In the genomic region with DNA sequence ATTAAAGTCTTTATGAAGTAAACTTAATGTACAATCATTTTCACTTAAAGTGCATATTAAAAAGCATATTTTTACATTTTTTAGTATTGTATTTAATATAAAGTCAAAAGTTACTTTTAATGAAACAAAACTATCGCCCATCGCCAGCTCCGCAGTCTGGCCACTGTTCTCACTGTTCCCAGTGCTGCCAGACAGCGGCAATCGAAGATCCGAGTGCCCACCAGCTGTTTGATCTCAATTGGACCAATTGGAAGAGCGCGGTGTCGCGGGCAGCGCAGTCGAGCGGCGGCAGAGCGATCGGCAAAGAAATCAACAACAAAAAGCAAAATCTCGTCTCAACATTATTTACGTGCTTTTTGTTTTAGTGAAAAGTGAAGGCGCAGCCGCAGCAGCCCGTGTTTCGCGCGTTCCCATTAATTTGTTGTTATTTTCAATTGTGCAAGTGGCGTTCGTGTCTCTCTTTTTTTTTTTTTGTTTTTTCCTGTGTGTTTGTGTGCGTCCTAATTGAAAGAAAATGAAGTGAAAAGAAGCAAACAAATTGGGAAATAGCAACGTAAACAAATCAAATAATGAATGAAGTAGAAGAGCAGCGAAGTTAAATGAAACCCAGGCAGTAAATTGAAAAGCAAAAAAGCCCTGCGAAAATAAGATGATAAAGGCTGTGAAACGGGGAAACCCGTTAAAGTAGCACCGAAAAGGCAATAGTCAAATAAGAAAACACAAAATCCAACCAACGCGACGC, we compare ENCODE assay signal across 1 fruit fly cellular context.
TF ChIP-seq lines count a peak whose summit lies in the region.

TSS of gene rdgA (plus strand) at position 264 of the 742 bp plus-strand sequence.

TF ChIP-seq in whole organism, embryonic, 481 proteins besides CTCF, POLR2A, EP300 and RAD21 (continued from another document):
- TF ChIP-seq sc (optimal IDR thresholded peaks at IDR 0.05; lab: Kevin White, UChicago) (no peak), sc (GFP tag; optimal IDR thresholded peaks at IDR 0.05; lab: Kevin White, UChicago) (no peak), CG1529 (GFP tag; optimal IDR thresholded peaks at IDR 0.05; lab: Kevin White, UChicago) (no peak), CG8944 (GFP tag; optimal IDR thresholded peaks at IDR 0.05; lab: Kevin White, UChicago) (no peak), CG2202 (tag; optimal IDR thresholded peaks at IDR 0.05; lab: Kevin White, UChicago) (no peak), Awh (GFP tag; IDR thresholded peaks at IDR 0.05; lab: Robert Waterston, UW) (no peak), CG7745 (tag; optimal IDR thresholded peaks at IDR 0.05; lab: Kevin White, UChicago) (no peak), jing (GFP tag; optimal IDR thresholded peaks at IDR 0.05; lab: Kevin White, UChicago) (no peak), slbo (GFP tag; IDR thresholded peaks at IDR 0.05; lab: Robert Waterston, UW) (peak; percentile 82), CG12744 (GFP tag; optimal IDR thresholded peaks at IDR 0.05; lab: Kevin White, UChicago) (no peak), lov (optimal IDR thresholded peaks at IDR 0.05; lab: Kevin White, UChicago) (no peak), lov (GFP tag; IDR thresholded peaks at IDR 0.05; lab: Robert Waterston, UW) (no peak), CG3726 (GFP tag; IDR thresholded peaks at IDR 0.05; lab: Robert Waterston, UW) (no peak), CG12104 (GFP tag; optimal IDR thresholded peaks at IDR 0.05; lab: Kevin White, UChicago) (no peak), fd96Cb (tag; optimal IDR thresholded peaks at IDR 0.05; lab: Kevin White, UChicago) (no peak), Vsx1 (GFP tag; optimal IDR thresholded peaks at IDR 0.05; lab: Kevin White, UChicago) (no peak), CG17612 (GFP tag; IDR thresholded peaks at IDR 0.05; lab: Robert Waterston, UW) (no peak), wor (GFP tag; IDR thresholded peaks at IDR 0.05; lab: Robert Waterston, UW) (no peak), CG8281 (tag; optimal IDR thresholded peaks at IDR 0.05; lab: Kevin White, UChicago) (no peak), PHDP (tag; optimal IDR thresholded peaks at IDR 0.05; lab: Kevin White, UChicago) (no peak), Aef1 (GFP tag; IDR thresholded peaks at IDR 0.05; lab: Robert Waterston, UW) (peak; percentile 38; the same call in 1 of the 3 replicates), corto (GFP tag; optimal IDR thresholded peaks at IDR 0.05; lab: Kevin White, UChicago) (no peak), TFAM (GFP tag; optimal IDR thresholded peaks at IDR 0.05; lab: Kevin White, UChicago) (no peak), Xrp1 (GFP tag; IDR thresholded peaks at IDR 0.05; lab: Robert Waterston, UW) (peak; percentile 34; the same call in 1 of the 2 replicates), HLHmδ (GFP tag; optimal IDR thresholded peaks at IDR 0.05; lab: Kevin White, UChicago) (no peak), tap (tag; optimal IDR thresholded peaks at IDR 0.05; lab: Kevin White, UChicago) (no peak), Camta (GFP tag; optimal IDR thresholded peaks at IDR 0.05; lab: Kevin White, UChicago) (no peak), cato (GFP tag; optimal IDR thresholded peaks at IDR 0.05; lab: Kevin White, UChicago; ENCODE audit: borderline replicate concordance) (no peak), org-1 (GFP tag; optimal IDR thresholded peaks at IDR 0.05; lab: Kevin White, UChicago) (no peak), CG15011 (GFP tag; optimal IDR thresholded peaks at IDR 0.05; lab: Kevin White, UChicago) (no peak), CG8290 (GFP tag; optimal IDR thresholded peaks at IDR 0.05; lab: Kevin White, UChicago) (no peak), CG8290 (tag; optimal IDR thresholded peaks at IDR 0.05; lab: Kevin White, UChicago) (peak in 1 of 2 experiments; percentile 61), CG17359 (tag; optimal IDR thresholded peaks at IDR 0.05; lab: Kevin White, UChicago) (no peak), al (GFP tag; IDR thresholded peaks at IDR 0.05; lab: Robert Waterston, UW) (peak; percentile 35), CG13123 (GFP tag; optimal IDR thresholded peaks at IDR 0.05; lab: Kevin White, UChicago) (no peak), CG10462 (GFP tag; optimal IDR thresholded peaks at IDR 0.05; lab: Kevin White, UChicago) (no peak), HmgD (GFP tag; optimal IDR thresholded peaks at IDR 0.05; lab: Kevin White, UChicago) (no peak), CG15073 (GFP tag; optimal IDR thresholded peaks at IDR 0.05; lab: Kevin White, UChicago) (no peak), sim (GFP tag; IDR thresholded peaks at IDR 0.05; lab: Robert Waterston, UW) (no peak), Fer2 (tag; optimal IDR thresholded peaks at IDR 0.05; lab: Kevin White, UChicago) (no peak), ato (GFP tag; IDR thresholded peaks at IDR 0.05; lab: Robert Waterston, UW; ENCODE audit: partially characterized antibody) (0 out of 2 replicates have a peak, but pooled peaks have one; percentile 29), hkb (optimal IDR thresholded peaks at IDR 0.05; lab: Kevin White, UChicago) (no peak), hkb (GFP tag; IDR thresholded peaks at IDR 0.05; lab: Robert Waterston, UW) (no peak), nerfin-2 (GFP tag; IDR thresholded peaks at IDR 0.05; lab: Robert Waterston, UW; ENCODE audit: partially characterized antibody) (no peak), lilli (GFP tag; optimal IDR thresholded peaks at IDR 0.05; lab: Kevin White, UChicago) (peak; percentile 36), gcm (GFP tag; optimal IDR thresholded peaks at IDR 0.05; lab: Kevin White, UChicago) (no peak), HmgZ (tag; optimal IDR thresholded peaks at IDR 0.05; lab: Kevin White, UChicago) (no peak), CG3995 (GFP tag; optimal IDR thresholded peaks at IDR 0.05; lab: Kevin White, UChicago) (peak; percentile 21), mam (GFP tag; optimal IDR thresholded peaks at IDR 0.05; lab: Kevin White, UChicago) (peak; percentile 44), CG7372 (GFP tag; IDR thresholded peaks at IDR 0.05; lab: Robert Waterston, UW) (peak; percentile 29; the same call in 1 of the 2 replicates), CG17912 (GFP tag; optimal IDR thresholded peaks at IDR 0.05; lab: Kevin White, UChicago) (no peak), Med (GFP tag; lab: Kevin White, UChicago) (peak; percentile 80), CG8478 (optimal IDR thresholded peaks at IDR 0.05; lab: Kevin White, UChicago) (no peak), CG13287 (GFP tag; IDR thresholded peaks at IDR 0.05; lab: Robert Waterston, UW; ENCODE audit: partially characterized antibody) (peak; percentile 52), jumu (GFP tag; optimal IDR thresholded peaks at IDR 0.05; lab: Kevin White, UChicago) (no peak), Blimp-1 (GFP tag; optimal IDR thresholded peaks at IDR 0.05; lab: Kevin White, UChicago) (no peak), CG6813 (GFP tag; optimal IDR thresholded peaks at IDR 0.05; lab: Kevin White, UChicago) (no peak), D19A (tag; optimal IDR thresholded peaks at IDR 0.05; lab: Kevin White, UChicago) (no peak), onecut (GFP tag; IDR thresholded peaks at IDR 0.05; lab: Robert Waterston, UW) (no peak), Lpt (GFP tag; optimal IDR thresholded peaks at IDR 0.05; lab: Kevin White, UChicago) (no peak), run (tag; optimal IDR thresholded peaks at IDR 0.05; lab: Kevin White, UChicago) (no peak), CG18011 (GFP tag; optimal IDR thresholded peaks at IDR 0.05; lab: Kevin White, UChicago) (no peak), NFAT (GFP tag; IDR thresholded peaks at IDR 0.05; lab: Robert Waterston, UW) (no peak; the same call in 1 of the 2 replicates), CG15269 (tag; optimal IDR thresholded peaks at IDR 0.05; lab: Kevin White, UChicago) (peak; percentile 39), Jarid2 (GFP tag; optimal IDR thresholded peaks at IDR 0.05; lab: Kevin White, UChicago) (no peak), ara (GFP tag; IDR thresholded peaks at IDR 0.05; lab: Robert Waterston, UW) (0 out of 2 replicates have a peak, but pooled peaks have one; percentile 29), Fer1 (GFP tag; optimal IDR thresholded peaks at IDR 0.05; lab: Kevin White, UChicago) (no peak), CG34224 (GFP tag; IDR thresholded peaks at IDR 0.05; lab: Robert Waterston, UW; ENCODE audit: partially characterized antibody) (peak; percentile 44; the same call in 2 of the 3 replicates), CG12942 (GFP tag; optimal IDR thresholded peaks at IDR 0.05; lab: Kevin White, UChicago) (no peak), CG11247 (GFP tag; IDR thresholded peaks at IDR 0.05; lab: Robert Waterston, UW) (peak; percentile 57; the same call in 1 of the 2 replicates), CG13624 (GFP tag; optimal IDR thresholded peaks at IDR 0.05; lab: Kevin White, UChicago) (no peak), tio (GFP tag; optimal IDR thresholded peaks at IDR 0.05; lab: Kevin White, UChicago) (no peak), Six4 (GFP tag; optimal IDR thresholded peaks at IDR 0.05; lab: Kevin White, UChicago) (no peak), CG10979 (tag; optimal IDR thresholded peaks at IDR 0.05; lab: Kevin White, UChicago) (no peak), Dref (GFP tag; IDR thresholded peaks at IDR 0.05; lab: Robert Waterston, UW) (no peak; the same call in none of the 2 replicates), Hr3 (GFP tag; optimal IDR thresholded peaks at IDR 0.05; lab: Kevin White, UChicago) (peak; percentile 15), CG6854 (GFP tag; optimal IDR thresholded peaks at IDR 0.05; lab: Kevin White, UChicago) (no peak), CG4820 (GFP tag; optimal IDR thresholded peaks at IDR 0.05; lab: Kevin White, UChicago) (no peak), esg (GFP tag; conservative IDR thresholded peaks at IDR 0.05; lab: Robert Waterston, UW) (0 out of 2 replicates have a peak, but pooled peaks have one; percentile 9), CG14965 (GFP tag; optimal IDR thresholded peaks at IDR 0.05; lab: Kevin White, UChicago; ENCODE audit: borderline replicate concordance) (no peak), CG10431 (GFP tag; optimal IDR thresholded peaks at IDR 0.05; lab: Kevin White, UChicago) (no peak), CG18599 (GFP tag; optimal IDR thresholded peaks at IDR 0.05; lab: Kevin White, UChicago) (no peak), Meics (GFP tag; optimal IDR thresholded peaks at IDR 0.05; lab: Kevin White, UChicago) (no peak), crp (GFP tag; optimal IDR thresholded peaks at IDR 0.05; lab: Kevin White, UChicago) (peak; percentile 16 to 84), dmrt99B (tag; optimal IDR thresholded peaks at IDR 0.05; lab: Kevin White, UChicago) (no peak), hb (GFP tag; IDR thresholded peaks at IDR 0.05; lab: Robert Waterston, UW; ENCODE audit: partially characterized antibody) (no peak), CG7963 (GFP tag; IDR thresholded peaks at IDR 0.05; lab: Robert Waterston, UW; ENCODE audit: partially characterized antibody) (no peak), toy (GFP tag; IDR thresholded peaks at IDR 0.05; lab: Robert Waterston, UW) (no peak), shn (GFP tag; optimal IDR thresholded peaks at IDR 0.05; lab: Kevin White, UChicago) (no peak), CG5245 (GFP tag; optimal IDR thresholded peaks at IDR 0.05; lab: Kevin White, UChicago) (no peak), CG30431 (GFP tag; optimal IDR thresholded peaks at IDR 0.05; lab: Kevin White, UChicago) (no peak), Xbp1 (GFP tag; optimal IDR thresholded peaks at IDR 0.05; lab: Kevin White, UChicago) (peak; percentile 51), gsb (GFP tag; IDR thresholded peaks at IDR 0.05; lab: Robert Waterston, UW) (no peak), CG30020 (tag; optimal IDR thresholded peaks at IDR 0.05; lab: Kevin White, UChicago) (no peak), Dfd (GFP tag; optimal IDR thresholded peaks at IDR 0.05; lab: Kevin White, UChicago) (no peak), vnd (GFP tag; IDR thresholded peaks at IDR 0.05; lab: Robert Waterston, UW; ENCODE audit: partially characterized antibody) (peak; percentile 37; the same call in 2 of the 3 replicates), CG6654 (GFP tag; optimal IDR thresholded peaks at IDR 0.05; lab: Kevin White, UChicago) (no peak), Asciz (GFP tag; optimal IDR thresholded peaks at IDR 0.05; lab: Kevin White, UChicago) (no peak), CG4282 (GFP tag; optimal IDR thresholded peaks at IDR 0.05; lab: Kevin White, UChicago) (no peak), Bteb2 (GFP tag; optimal IDR thresholded peaks at IDR 0.05; lab: Kevin White, UChicago) (no peak), danr (GFP tag; IDR thresholded peaks at IDR 0.05; lab: Robert Waterston, UW) (no peak), Dll (GFP tag; IDR thresholded peaks at IDR 0.05; lab: Robert Waterston, UW; ENCODE audit: partially characterized antibody) (peak; percentile 35), Chrac-16 (GFP tag; optimal IDR thresholded peaks at IDR 0.05; lab: Kevin White, UChicago) (no peak), pnt (GFP tag; optimal IDR thresholded peaks at IDR 0.05; lab: Kevin White, UChicago) (no peak), btn (GFP tag; optimal IDR thresholded peaks at IDR 0.05; lab: Kevin White, UChicago) (no peak), Hr51 (GFP tag; optimal IDR thresholded peaks at IDR 0.05; lab: Kevin White, UChicago) (no peak), insv (GFP tag; optimal IDR thresholded peaks at IDR 0.05; lab: Kevin White, UChicago) (peak; percentile 71 to 96), Opbp (GFP tag; IDR thresholded peaks at IDR 0.05; lab: Robert Waterston, UW; ENCODE audit: partially characterized antibody) (peak; percentile 69), GATAe (GFP tag; conservative IDR thresholded peaks at IDR 0.05; lab: Robert Waterston, UW) (no peak), knrl (GFP tag; IDR thresholded peaks at IDR 0.05; lab: Robert Waterston, UW; ENCODE audit: partially characterized antibody) (peak; percentile 59; the same call in 2 of the 3 replicates), crol (GFP tag; IDR thresholded peaks at IDR 0.05; lab: Robert Waterston, UW) (no peak), fru (optimal IDR thresholded peaks at IDR 0.05; lab: Kevin White, UChicago) (no peak), CG5953 (GFP tag; IDR thresholded peaks at IDR 0.05; lab: Robert Waterston, UW) (no peak), gem (tag; optimal IDR thresholded peaks at IDR 0.05; lab: Kevin White, UChicago) (peak; percentile 17), E2f1 (GFP tag; IDR thresholded peaks at IDR 0.05; lab: Robert Waterston, UW) (peak; percentile 45; the same call in 1 of the 2 replicates), H15 (GFP tag; IDR thresholded peaks at IDR 0.05; lab: Robert Waterston, UW) (peak; percentile 19; the same call in 1 of the 3 replicates)
